Fruit fly (Drosophila melanogaster) whole organism, adult: ENCODE data around the gene Fim.

ENCODE experiments used
- CG1620 ChIP-seq: fragments of 200-800 bp; sonication (Bioruptor generic); optimal IDR thresholded peaks from 2 replicates; lab custom pipeline; 2016; ENCODE audit warnings: missing biosample characterization, missing genetic modification characterization
- CG7101 ChIP-seq: fragments of 200-800 bp; sonication (Bioruptor generic); optimal IDR thresholded peaks from 2 replicates; lab custom pipeline; 2018; ENCODE audit warnings: missing biosample characterization, mild to moderate bottlenecking, missing genetic modification characterization, moderate library complexity

DNA sequence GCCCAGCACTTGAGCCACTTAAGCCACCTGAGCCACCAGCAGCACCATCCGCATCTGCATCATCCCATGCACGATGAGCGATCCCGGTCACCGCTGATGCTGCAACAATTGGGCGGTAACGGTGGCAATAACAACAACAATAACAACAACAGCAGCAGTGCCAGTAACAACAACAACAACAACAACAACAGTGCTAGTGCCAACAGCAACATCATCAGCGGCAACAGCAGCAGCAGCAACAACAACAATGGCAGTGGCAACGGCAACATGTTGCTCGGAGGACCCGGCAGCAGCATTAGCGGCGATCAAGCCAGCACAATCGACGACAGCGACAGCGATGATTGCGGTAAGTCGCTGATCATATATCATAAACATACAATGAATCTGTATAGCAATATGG is 13.8 kb upstream of the Fim start:
- TF ChIP-seq CG7101 (tag; lab: Kevin White, UChicago) = no peak
- no peak for TF ChIP-seq CG1620
